Fruit fly (Drosophila melanogaster) whole organism, prepupa: ENCODE data around the gene Osi8.

ENCODE experiments used
- CG6854 ChIP-seq: fragments of 200-800 bp; sonication (Bioruptor generic); optimal IDR thresholded peaks from 2 replicates; lab custom pipeline; 2017; ENCODE audit warnings: missing biosample characterization, mild to moderate bottlenecking, missing genetic modification characterization
- Sox102F ChIP-seq: fragments of 200-800 bp; sonication (Bioruptor generic); optimal IDR thresholded peaks from 2 replicates; lab custom pipeline; 2016; ENCODE audit warnings: missing biosample characterization, mild to moderate bottlenecking, missing genetic modification characterization

- no peak for TF ChIP-seq Sox102F
- TF ChIP-seq CG6854 (GFP tag; lab: Kevin White, UChicago): no peak
Observed at dm6 chr3R:6209073-6209472, 45.9 kb upstream of the Osi8 start, which contains the start of gene Osi2.
